Fruit fly (Drosophila melanogaster) whole organism, wandering third instar larva: ENCODE results near the gene CAH6.

Experiments used
- Abd-B ChIP-seq: fragments of >200 bp; optimal IDR thresholded peaks from 2 replicates; lab custom pipeline; 2017; ENCODE audit warnings: missing biosample characterization, missing genetic modification characterization
- CG9705 ChIP-seq: fragments of 200-800 bp; sonication (Bioruptor generic); optimal IDR thresholded peaks from 2 replicates; lab custom pipeline; 2018; ENCODE audit warnings: missing biosample characterization, mild to moderate bottlenecking, missing genetic modification characterization
- Hr78 ChIP-seq: fragments of >200 bp; optimal IDR thresholded peaks from 2 replicates; lab custom pipeline; 2017; ENCODE audit warnings: missing biosample characterization, missing genetic modification characterization
- br ChIP-seq: fragments of 200-800 bp; sonication (Bioruptor generic); optimal IDR thresholded peaks from 2 replicates; lab custom pipeline; 2016; ENCODE audit warnings: missing biosample characterization, missing genetic modification characterization
- ey ChIP-seq: fragments of 200-800 bp; sonication (Bioruptor generic); optimal IDR thresholded peaks from 2 replicates; lab custom pipeline; 2016; ENCODE audit warnings: missing biosample characterization, missing genetic modification characterization
- h ChIP-seq: fragments of 200-800 bp; sonication (Bioruptor generic); optimal IDR thresholded peaks from 3 replicates; lab custom pipeline; 2016; ENCODE audit warnings: missing biosample characterization, mild to moderate bottlenecking, missing genetic modification characterization
- lola ChIP-seq: fragments of >200 bp; optimal IDR thresholded peaks from 2 replicates; lab custom pipeline; 2017; ENCODE audit warnings: missing biosample characterization, missing genetic modification characterization
- pan ChIP-seq: fragments of >200 bp; optimal IDR thresholded peaks from 2 replicates; lab custom pipeline; 2017
- sv ChIP-seq: fragments of 200-800 bp; sonication (Bioruptor generic); optimal IDR thresholded peaks from 3 replicates; lab custom pipeline; 2016; ENCODE audit warnings: missing biosample characterization, missing genetic modification characterization
- woc ChIP-seq: sonication (Bioruptor generic); optimal IDR thresholded peaks from 2 replicates; lab custom pipeline; 2016; ENCODE audit warnings: missing biosample characterization, mild to moderate bottlenecking, missing genetic modification characterization

dm6 chr3R:31240023-31240422 lies 17.4 kb upstream of the CAH6 start:
- TF ChIP-seq Abd-B (no peak), lola (GFP tag; lab: Kevin White, UChicago) (no peak), pan (lab: Kevin White, UChicago) (no peak), br (no peak), sv (no peak), ey (no peak), CG9705 (GFP tag; lab: Kevin White, UChicago) (no peak), woc (GFP tag; lab: Kevin White, UChicago) (no peak), h (GFP tag; lab: Kevin White, UChicago) (no peak), Hr78 (no peak)
